Fruit fly (Drosophila melanogaster): Measurements from ENCODE around the gene mrn.

Gene mrn

DNA sequence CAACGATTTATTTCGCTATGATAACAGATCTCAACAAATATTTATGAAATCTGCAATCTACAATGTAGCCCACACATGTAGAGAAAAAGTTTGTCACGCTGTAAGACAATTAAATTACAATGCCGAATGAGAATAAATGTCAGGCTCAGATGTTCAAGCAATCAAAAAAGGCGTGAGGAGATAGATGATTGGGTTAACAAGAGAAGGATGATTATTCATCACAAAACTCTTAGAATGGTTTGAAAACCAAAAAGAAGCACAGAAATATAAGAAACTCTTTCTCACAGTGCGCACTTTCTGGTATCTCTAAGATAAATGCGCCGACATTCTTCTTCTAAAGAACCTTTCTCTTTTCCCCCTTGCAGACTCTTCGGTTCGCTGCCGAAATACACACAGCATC, 19.7 kb upstream of the mrn start (continued):
- no peak for TF ChIP-seq dan (GFP tag; IDR thresholded peaks at IDR 0.05)
- peak; percentile 4 for TF ChIP-seq CG17359 (tag; optimal IDR thresholded peaks at IDR 0.05)
- TF ChIP-seq ci (GFP tag; IDR thresholded peaks at IDR 0.05): 0 out of 3 replicates have a peak, but pooled peaks have one; percentile 63
- TF ChIP-seq pros (GFP tag; optimal IDR thresholded peaks at IDR 0.05): no peak
- peak; percentile 83 for TF ChIP-seq Med (GFP tag)
- no peak for TF ChIP-seq CG5245 (GFP tag; optimal IDR thresholded peaks at IDR 0.05)
- TF ChIP-seq seq (GFP tag; IDR thresholded peaks at IDR 0.05): 0 out of 2 replicates have a peak, but pooled peaks have one; percentile 14

DNA sequence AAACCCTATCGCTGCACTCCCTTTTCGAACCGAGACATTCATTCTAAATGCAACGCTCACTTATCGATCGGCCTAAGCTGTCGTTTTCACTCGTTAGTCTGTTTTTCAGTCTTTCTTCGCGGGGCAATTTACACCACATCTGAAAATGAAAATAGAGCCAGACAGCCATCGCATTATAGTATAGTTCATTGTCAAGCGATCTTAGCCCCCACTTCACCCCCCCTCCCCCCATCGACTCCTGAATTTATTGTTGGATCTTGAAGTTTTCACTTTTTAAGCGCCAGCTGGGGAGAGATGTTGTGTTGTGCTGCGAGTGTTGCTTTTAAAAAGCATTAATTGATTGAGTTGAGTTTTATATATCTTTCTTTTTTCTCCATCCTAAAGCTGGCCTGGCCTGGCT, 18.9 kb upstream of the mrn start:
- no peak for TF ChIP-seq Stat92E (GFP tag; optimal IDR thresholded peaks at IDR 0.05)
- TF ChIP-seq CG3726 (GFP tag; IDR thresholded peaks at IDR 0.05): no peak
- peak; percentile 60; the same call in 1 of the 2 replicates for TF ChIP-seq onecut (GFP tag; IDR thresholded peaks at IDR 0.05)
- TF ChIP-seq abd-A (tag; optimal IDR thresholded peaks at IDR 0.05): peak; percentile 78
- no peak for TF ChIP-seq CG1602 (GFP tag; optimal IDR thresholded peaks at IDR 0.05)
- TF ChIP-seq Blimp-1 (GFP tag; optimal IDR thresholded peaks at IDR 0.05): peak; percentile 98
- no peak for TF ChIP-seq lmd (GFP tag; IDR thresholded peaks at IDR 0.05)
- TF ChIP-seq gfzf (GFP tag; optimal IDR thresholded peaks at IDR 0.05): no peak
- TF ChIP-seq oc (tag; optimal IDR thresholded peaks at IDR 0.05): peak; percentile 89
- TF ChIP-seq crol (GFP tag; IDR thresholded peaks at IDR 0.05): peak; percentile 76
- no peak for TF ChIP-seq sisA (GFP tag; IDR thresholded peaks at IDR 0.05)
- TF ChIP-seq Adf1 (GFP tag; IDR thresholded peaks at IDR 0.05): no peak
- TF ChIP-seq kni (GFP tag; optimal IDR thresholded peaks at IDR 0.05): peak; percentile 31
- TF ChIP-seq pros (GFP tag; optimal IDR thresholded peaks at IDR 0.05): peak; percentile 36
- peak; percentile 54; the same call in 1 of the 3 replicates for TF ChIP-seq CG2199 (GFP tag; IDR thresholded peaks at IDR 0.05)
- no peak for TF ChIP-seq h (optimal IDR thresholded peaks at IDR 0.05)
- no peak for TF ChIP-seq Hr3 (GFP tag; optimal IDR thresholded peaks at IDR 0.05)

DNA sequence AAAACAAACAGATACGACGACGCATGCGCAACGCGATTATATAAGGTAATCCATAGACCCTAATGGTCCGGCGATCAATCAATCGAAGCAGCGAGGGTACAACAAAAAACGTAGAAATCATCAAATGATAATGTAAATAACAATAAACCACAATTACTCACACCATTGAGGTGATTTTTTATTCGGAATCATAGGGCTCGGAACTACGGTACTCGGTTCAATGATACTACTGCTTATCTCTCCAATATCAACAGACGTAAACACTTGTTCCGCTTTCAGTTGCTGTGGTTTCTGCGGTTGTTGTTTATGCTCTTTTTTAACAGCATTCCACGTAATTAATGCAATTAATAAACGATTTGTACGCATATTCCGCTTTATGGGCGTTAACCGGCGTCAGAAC, 17.6 kb upstream of the mrn start:
- TF ChIP-seq ERR (GFP tag; optimal IDR thresholded peaks at IDR 0.05): no peak
- TF ChIP-seq bowl (GFP tag; IDR thresholded peaks at IDR 0.05): no peak
- no peak for TF ChIP-seq CG3838 (GFP tag; optimal IDR thresholded peaks at IDR 0.05)
- TF ChIP-seq Trl (optimal IDR thresholded peaks at IDR 0.05): no peak
- TF ChIP-seq Trl (GFP tag; optimal IDR thresholded peaks at IDR 0.05): no peak
- no peak for TF ChIP-seq pho (GFP tag; optimal IDR thresholded peaks at IDR 0.05)
- no peak for TF ChIP-seq CG8290 (GFP tag; optimal IDR thresholded peaks at IDR 0.05)
- TF ChIP-seq CG8290 (tag; optimal IDR thresholded peaks at IDR 0.05): no peak
- TF ChIP-seq Poxn (GFP tag; IDR thresholded peaks at IDR 0.05): no peak
- no peak for TF ChIP-seq CG8388 (GFP tag; optimal IDR thresholded peaks at IDR 0.05)
- no peak for TF ChIP-seq Eip74EF (GFP tag; optimal IDR thresholded peaks at IDR 0.05)
- no peak for TF ChIP-seq D (optimal IDR thresholded peaks at IDR 0.05)
- TF ChIP-seq D (GFP tag; optimal IDR thresholded peaks at IDR 0.05): no peak
- TF ChIP-seq Atf3 (GFP tag; optimal IDR thresholded peaks at IDR 0.05): no peak
- peak; percentile 74 for TF ChIP-seq mirr (GFP tag; optimal IDR thresholded peaks at IDR 0.05)
- peak; percentile 1 for TF ChIP-seq Deaf1 (tag; optimal IDR thresholded peaks at IDR 0.05)
- no peak for TF ChIP-seq CG1233 (GFP tag; optimal IDR thresholded peaks at IDR 0.05)
- TF ChIP-seq sug (tag; optimal IDR thresholded peaks at IDR 0.05): peak; percentile 79
- TF ChIP-seq Blimp-1 (GFP tag; optimal IDR thresholded peaks at IDR 0.05): no peak
- TF ChIP-seq eve (GFP tag; optimal IDR thresholded peaks at IDR 0.05): no peak
- no peak for TF ChIP-seq pzg (GFP tag; optimal IDR thresholded peaks at IDR 0.05)
- no peak for TF ChIP-seq NC2β (GFP tag; optimal IDR thresholded peaks at IDR 0.05)
- no peak for TF ChIP-seq CG4360 (GFP tag; IDR thresholded peaks at IDR 0.05)
- no peak for TF ChIP-seq hb (GFP tag; IDR thresholded peaks at IDR 0.05; ENCODE audit: partially characterized antibody)
- no peak for TF ChIP-seq danr (GFP tag; IDR thresholded peaks at IDR 0.05)
- no peak for TF ChIP-seq CG1832 (GFP tag; optimal IDR thresholded peaks at IDR 0.05)
- no peak for TF ChIP-seq jing (GFP tag; optimal IDR thresholded peaks at IDR 0.05)
- TF ChIP-seq NK7.1 (GFP tag; optimal IDR thresholded peaks at IDR 0.05): no peak
- TF ChIP-seq CG18599 (GFP tag; optimal IDR thresholded peaks at IDR 0.05): peak; percentile 39

Measured in whole organism, embryonic.